Worm (Caenorhabditis elegans) whole organism, L1 larva: ENCODE measurements around the gene mlt-7.

ENCODE experiments used
- aly-2 ChIP-seq: fragments of 150-350 bp; optimal IDR thresholded peaks from 2 replicates; lab custom pipeline; 2014; ENCODE audit warnings: missing biosample characterization, missing genetic modification characterization
- ceh-63 ChIP-seq: fragments of 200-800 bp; sonication (Bioruptor generic); optimal IDR thresholded peaks from 2 replicates; lab custom pipeline; 2018; ENCODE audit warnings: mild to moderate bottlenecking, missing genetic modification characterization, missing compliant biosample characterization
- ceh-82 ChIP-seq, 3 experiments: fragments of 150-350 bp in 1 of 3; sonication (generic microtip) in 2 of 3; optimal IDR thresholded peaks; 2 replicates each; lab custom pipeline; 2014 to 2017; ENCODE audit warnings: missing biosample characterization in 3 of 3, missing genetic modification characterization in 3 of 3
- efl-3 ChIP-seq: fragments of 200-800 bp; sonication (Bioruptor generic); optimal IDR thresholded peaks from 2 replicates; lab custom pipeline; 2018; ENCODE audit warnings: mild to moderate bottlenecking, missing genetic modification characterization, missing compliant biosample characterization
- egl-13 ChIP-seq: sonication (generic microtip); optimal IDR thresholded peaks from 2 replicates; lab custom pipeline; 2016; ENCODE audit warnings: missing genotype, missing genetic modification reagents, missing genetic modification characterization, missing compliant biosample characterization
- isw-1 ChIP-seq: fragments of 200-800 bp; sonication (Bioruptor generic); IDR thresholded peaks from 2 replicates; pipeline ENCODE4 v1.3.6; 2022; ENCODE audit warnings: missing genetic modification characterization, missing compliant biosample characterization
- lsy-2 ChIP-seq, 2 experiments: fragments of 150-350 bp; optimal IDR thresholded peaks; 2 replicates each; lab custom pipeline; 2014; ENCODE audit warnings: missing biosample characterization in 2 of 2, missing genetic modification characterization in 2 of 2
- nhr-11 ChIP-seq: fragments of 150-350 bp; optimal IDR thresholded peaks from 2 replicates; lab custom pipeline; 2014; ENCODE audit warnings: missing biosample characterization, missing genetic modification characterization
- nhr-77 ChIP-seq: fragments of 150-350 bp; optimal IDR thresholded peaks from 2 replicates; lab custom pipeline; 2014; ENCODE audit warnings: missing biosample characterization, missing genetic modification characterization
- tbx-2 ChIP-seq: sonication (generic microtip); optimal IDR thresholded peaks from 2 replicates; lab custom pipeline; 2016; ENCODE audit warnings: missing genetic modification characterization, missing compliant biosample characterization
- unc-86 ChIP-seq: sonication (generic microtip); optimal IDR thresholded peaks from 2 replicates; lab custom pipeline; 2016; ENCODE audit warnings: missing genetic modification characterization, missing compliant biosample characterization

DNA sequence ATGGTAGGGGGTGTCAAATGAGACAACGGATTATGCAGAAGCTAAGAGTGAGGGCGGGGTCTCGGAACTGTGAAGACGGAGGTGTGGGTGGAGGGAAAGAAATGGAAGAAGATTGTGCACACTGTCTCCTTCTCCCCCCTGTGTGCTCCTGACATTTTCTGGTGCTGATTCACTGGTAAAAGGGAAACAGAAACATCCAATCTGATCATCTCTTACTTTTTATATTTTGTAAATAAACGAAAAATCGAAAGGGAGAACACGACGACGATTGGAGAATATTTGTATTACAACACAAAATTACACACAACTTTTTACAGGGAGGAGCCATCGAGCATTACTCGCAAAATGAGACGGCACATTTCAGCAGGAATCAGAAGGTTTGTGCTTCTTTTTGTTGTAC, 9.5 kb upstream of the mlt-7 start, which contains the start of gene fkh-6:
- no peak for TF ChIP-seq ceh-82 (tag; optimal IDR thresholded peaks at IDR 0.05; lab: Kevin White, UChicago)
- TF ChIP-seq nhr-77 (tag; lab: Kevin White, UChicago): no peak
- TF ChIP-seq unc-86 (tag; lab: Kevin White, UChicago): no peak
- no peak for TF ChIP-seq efl-3 (GFP tag; lab: Kevin White, UChicago)
- no peak for TF ChIP-seq aly-2 (tag; lab: Kevin White, UChicago)
- no peak for TF ChIP-seq ceh-63
- TF ChIP-seq isw-1 (GFP tag; lab: Robert Waterston, UW): no peak
- no peak for TF ChIP-seq nhr-11 (tag; lab: Kevin White, UChicago)
- TF ChIP-seq egl-13 (tag; lab: Kevin White, UChicago): no peak
- no peak for TF ChIP-seq tbx-2 (tag; lab: Kevin White, UChicago)
- TF ChIP-seq lsy-2 (tag; optimal IDR thresholded peaks at IDR 0.05; lab: Kevin White, UChicago): no peak
